Worm (Caenorhabditis elegans) whole organism, L2 larva: ENCODE measurements around the gene B0336.7.

Experiments
- mab-5 ChIP-seq: fragments of 150-350 bp; optimal IDR thresholded peaks from 2 replicates; lab custom pipeline; 2014; ENCODE audit warnings: missing biosample characterization, missing genetic modification characterization
- mdl-1 ChIP-seq, 2 experiments: fragments of 150-350 bp in 1 of 2; sonication (generic microtip) in 1 of 2; optimal IDR thresholded peaks; 2 replicates each; lab custom pipeline; 2017; ENCODE audit warnings: missing biosample characterization in 2 of 2, missing genetic modification characterization in 2 of 2
- nhr-23 ChIP-seq: fragments of 150-350 bp; optimal IDR thresholded peaks from 2 replicates; lab custom pipeline; 2014; ENCODE audit warnings: missing biosample characterization, missing genetic modification reagents, missing genetic modification characterization
- nhr-237 ChIP-seq: fragments of 150-350 bp; optimal IDR thresholded peaks from 2 replicates; lab custom pipeline; 2014; ENCODE audit warnings: missing biosample characterization, missing genetic modification characterization
- sma-3 ChIP-seq: sonication (generic microtip); optimal IDR thresholded peaks from 2 replicates; lab custom pipeline; 2016; ENCODE audit warnings: missing genetic modification reagents, missing genetic modification characterization, missing compliant biosample characterization
- snpc-4 ChIP-seq: fragments of 150-350 bp; optimal IDR thresholded peaks from 2 replicates; lab custom pipeline; 2014; ENCODE audit warnings: missing biosample characterization, missing genetic modification characterization
- ztf-11 ChIP-seq: sonication (generic microtip); optimal IDR thresholded peaks from 2 replicates; lab custom pipeline; 2017; ENCODE audit warnings: missing biosample characterization, missing genetic modification characterization

- TF ChIP-seq snpc-4 (no peak), ztf-11 (tag; lab: Kevin White, UChicago) (no peak), nhr-23 (tag; lab: Kevin White, UChicago) (no peak), mab-5 (tag; lab: Kevin White, UChicago) (no peak), sma-3 (GFP tag; lab: Kevin White, UChicago) (no peak), mdl-1 (tag; optimal IDR thresholded peaks at IDR 0.05; lab: Kevin White, UChicago) (no peak), nhr-237 (tag; lab: Kevin White, UChicago) (no peak)
These were observed 24.3 kb upstream of the B0336.7 start for ce11 chrIII:5721488-5721887.
